Worm (Caenorhabditis elegans): Measurements from ENCODE around the gene Y71H2B.5.

Y71H2B.5 gene

DNA sequence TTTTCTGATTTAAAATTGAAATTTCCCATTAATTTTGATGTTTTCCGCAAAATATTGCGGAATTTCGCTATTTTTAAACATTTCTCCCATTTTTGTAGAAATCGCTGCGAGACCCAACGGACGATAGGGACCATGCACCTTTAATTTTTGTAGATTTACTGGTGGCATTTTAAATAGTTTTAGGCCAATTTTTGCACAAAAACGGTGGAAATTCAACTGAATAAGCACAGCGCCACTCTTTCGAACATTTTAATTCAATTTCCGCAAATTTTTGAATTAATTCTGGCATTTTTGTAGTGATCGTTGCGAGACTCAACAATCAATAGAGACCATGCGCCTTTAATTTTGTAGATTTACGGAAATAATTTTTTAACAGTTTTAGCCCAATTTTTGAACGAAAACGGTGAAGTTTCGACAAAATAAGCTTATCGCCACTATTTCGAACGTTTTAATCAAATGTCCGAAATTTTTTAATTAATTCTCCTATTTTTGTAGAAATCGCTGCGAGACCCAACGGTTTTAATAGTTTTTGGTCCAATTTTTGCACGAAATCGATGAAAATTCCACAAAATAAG lies 9.2 kb upstream of the Y71H2B.5 start:
- TF ChIP-seq ZK546.5 (tag; optimal IDR thresholded peaks at IDR 0.05) (no peak), hmg-11 (tag; optimal IDR thresholded peaks at IDR 0.05) (no peak), fos-1 (tag; optimal IDR thresholded peaks at IDR 0.05) (no peak), ceh-16 (tag; optimal IDR thresholded peaks at IDR 0.05) (no peak), daf-12 (tag; optimal IDR thresholded peaks at IDR 0.05) (no peak), zag-1 (tag; optimal IDR thresholded peaks at IDR 0.05) (no peak), nhr-77 (tag; optimal IDR thresholded peaks at IDR 0.05) (no peak), egl-5 (tag; optimal IDR thresholded peaks at IDR 0.05) (no peak), nhr-12 (tag; optimal IDR thresholded peaks at IDR 0.05) (no peak), skn-1 (tag; optimal IDR thresholded peaks at IDR 0.05) (no peak), eor-1 (tag; optimal IDR thresholded peaks at IDR 0.05) (no peak), nhr-28 (tag; optimal IDR thresholded peaks at IDR 0.05) (no peak), ceh-82 (tag; optimal IDR thresholded peaks at IDR 0.05) (no peak), ama-1 (optimal IDR thresholded peaks at IDR 0.05) (no peak), fkh-10 (GFP tag; optimal IDR thresholded peaks at IDR 0.05) (no peak), lin-39 (tag; optimal IDR thresholded peaks at IDR 0.05) (no peak)

DNA sequence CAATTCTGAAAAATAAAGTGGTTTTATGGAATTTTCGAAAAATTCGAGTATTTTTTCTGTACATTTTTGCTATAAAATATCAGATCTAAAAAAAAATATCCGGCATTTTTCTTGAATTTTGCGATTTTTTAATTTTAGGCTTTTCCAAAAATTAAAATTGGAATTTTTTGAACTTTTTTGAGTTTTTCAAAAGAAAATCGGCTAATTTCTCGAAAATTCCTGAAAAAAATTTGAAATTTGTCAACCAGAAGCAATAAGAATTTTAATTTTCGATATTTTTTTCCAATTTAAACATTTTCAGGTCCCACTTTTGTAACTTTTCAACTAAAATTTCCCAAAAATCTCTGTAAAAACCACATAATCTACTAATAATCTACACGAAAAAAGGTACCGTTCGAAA lies 4.1 kb upstream of the Y71H2B.5 start, which contains the start of gene Y71H2B.11:
Gene Y71H2B.11, plus strand, starts transcription at position 301 of the 400 bp plus-strand sequence.
- no peak for TF ChIP-seq R02D3.7 (tag; optimal IDR thresholded peaks at IDR 0.05)
- no peak for TF ChIP-seq daf-12 (tag; optimal IDR thresholded peaks at IDR 0.05)
- TF ChIP-seq ceh-9 (tag; optimal IDR thresholded peaks at IDR 0.05) = no peak
- no peak for TF ChIP-seq elt-2 (tag; optimal IDR thresholded peaks at IDR 0.05)
- TF ChIP-seq ama-1 (optimal IDR thresholded peaks at IDR 0.05) = no peak
- TF ChIP-seq ztf-11 (tag; optimal IDR thresholded peaks at IDR 0.05) = no peak
- no peak for TF ChIP-seq nhr-28 (tag; optimal IDR thresholded peaks at IDR 0.05)
- TF ChIP-seq nhr-77 (tag; optimal IDR thresholded peaks at IDR 0.05) = no peak

DNA sequence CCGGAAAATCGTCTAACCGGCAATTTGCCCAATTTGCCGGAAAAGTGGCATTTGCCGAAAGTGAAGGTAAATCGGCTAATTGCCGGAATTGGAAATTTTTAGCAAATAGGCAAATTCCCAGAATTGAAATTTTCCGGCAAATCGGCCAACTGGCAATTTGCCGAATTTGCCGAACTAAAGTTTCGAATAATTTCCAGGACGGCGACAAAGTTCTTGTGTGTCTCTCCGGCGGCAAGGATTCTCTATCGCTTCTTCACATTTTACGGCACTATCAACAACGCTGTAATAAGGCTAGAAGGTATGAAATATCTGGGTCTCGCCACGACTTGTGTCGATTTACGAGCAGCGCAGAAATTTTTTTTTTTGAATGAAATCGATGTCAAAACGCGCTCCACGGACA lies 8.4 kb downstream of the Y71H2B.5 start:
- TF ChIP-seq mml-1 (tag; optimal IDR thresholded peaks at IDR 0.05) (no peak), fkh-10 (GFP tag; optimal IDR thresholded peaks at IDR 0.05) (no peak), nhr-77 (tag; optimal IDR thresholded peaks at IDR 0.05) (no peak), elt-2 (tag; optimal IDR thresholded peaks at IDR 0.05) (no peak), ama-1 (optimal IDR thresholded peaks at IDR 0.05) (no peak), lsy-12 (tag; optimal IDR thresholded peaks at IDR 0.05) (no peak), ZK546.5 (tag; optimal IDR thresholded peaks at IDR 0.05) (no peak), nhr-11 (tag; optimal IDR thresholded peaks at IDR 0.05) (no peak)

DNA sequence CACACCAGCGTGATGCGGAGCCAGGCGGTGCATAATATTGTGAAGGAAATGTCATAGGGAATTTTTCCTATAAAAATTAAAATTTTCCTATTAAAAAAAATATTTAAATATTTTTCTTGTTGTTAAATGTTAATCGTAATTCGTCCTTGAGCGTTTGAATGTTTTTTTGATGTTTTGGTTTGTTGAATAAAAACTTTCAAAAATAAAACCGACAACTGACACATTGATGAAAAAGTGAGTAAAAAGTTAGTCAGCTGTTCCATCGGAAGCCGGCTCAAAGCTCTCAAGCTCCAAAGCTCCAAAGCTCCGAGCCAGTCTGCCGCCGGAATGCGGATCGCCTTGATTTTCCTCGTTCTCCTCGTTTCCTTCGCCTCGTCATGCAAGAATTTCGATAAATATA lies 10.8 kb downstream of the Y71H2B.5 start, which contains the start of gene Y71H2B.4:
Gene Y71H2B.4, plus strand, starts transcription at position 301 of the 400 bp plus-strand sequence.
- TF ChIP-seq egl-27 (tag; optimal IDR thresholded peaks at IDR 0.05) (no peak), daf-12 (tag; optimal IDR thresholded peaks at IDR 0.05) (no peak), ama-1 (optimal IDR thresholded peaks at IDR 0.05) (no peak), ceh-82 (tag; optimal IDR thresholded peaks at IDR 0.05) (no peak), nhr-76 (tag; optimal IDR thresholded peaks at IDR 0.05) (no peak), ZK546.5 (tag; optimal IDR thresholded peaks at IDR 0.05) (no peak), nhr-28 (tag; optimal IDR thresholded peaks at IDR 0.05) (no peak), nhr-25 (tag; optimal IDR thresholded peaks at IDR 0.05) (no peak), nhr-23 (tag; optimal IDR thresholded peaks at IDR 0.05) (no peak), fkh-10 (GFP tag; optimal IDR thresholded peaks at IDR 0.05) (no peak)

DNA sequence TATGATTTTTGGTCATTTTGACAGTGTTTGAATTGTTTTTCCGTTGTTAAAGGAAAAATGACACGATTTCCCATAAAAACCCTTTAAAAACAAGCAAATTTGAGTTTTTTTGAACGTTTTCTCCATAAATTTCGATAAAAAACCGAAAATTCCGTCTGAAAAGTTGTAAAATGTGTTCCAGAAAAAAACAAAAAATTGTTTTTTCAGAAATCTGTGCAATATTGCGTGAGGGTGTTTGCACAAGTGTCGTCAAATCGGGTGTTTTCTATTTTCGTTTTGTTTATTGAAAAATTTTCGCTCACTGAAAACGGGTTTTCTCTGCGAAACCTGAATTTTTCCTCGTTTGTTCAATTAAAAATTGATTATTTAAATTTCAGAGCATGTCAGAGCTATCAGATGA lies 11.7 kb downstream of the Y71H2B.5 start, which contains the start of gene ppfr-4:
Gene ppfr-4, plus strand, starts transcription at position 378 of the 400 bp plus-strand sequence.
- no peak for TF ChIP-seq R02D3.7 (tag; optimal IDR thresholded peaks at IDR 0.05)
- TF ChIP-seq nhr-237 (tag; optimal IDR thresholded peaks at IDR 0.05) = no peak
- TF ChIP-seq nfya-1 (tag; optimal IDR thresholded peaks at IDR 0.05; ENCODE audit: insufficient read depth) = peak; percentile 28
- TF ChIP-seq pqm-1 (tag; optimal IDR thresholded peaks at IDR 0.05) = no peak
- TF ChIP-seq lin-15B (tag; optimal IDR thresholded peaks at IDR 0.05) = no peak
- no peak for TF ChIP-seq unc-62 (GFP tag; optimal IDR thresholded peaks at IDR 0.05)
- TF ChIP-seq pha-4 (tag; optimal IDR thresholded peaks at IDR 0.05) = peak; percentile 28
- TF ChIP-seq nhr-76 (tag; optimal IDR thresholded peaks at IDR 0.05) = no peak
- no peak for TF ChIP-seq eor-1 (tag; optimal IDR thresholded peaks at IDR 0.05)
- TF ChIP-seq ceh-28 (tag; optimal IDR thresholded peaks at IDR 0.05) = no peak
- TF ChIP-seq skn-1 (tag; optimal IDR thresholded peaks at IDR 0.05) = no peak
- no peak for TF ChIP-seq tbx-2 (tag; optimal IDR thresholded peaks at IDR 0.05)
- TF ChIP-seq ama-1 (optimal IDR thresholded peaks at IDR 0.05) = no peak
- TF ChIP-seq nhr-28 (tag; optimal IDR thresholded peaks at IDR 0.05) = no peak
- TF ChIP-seq snpc-4 (tag; optimal IDR thresholded peaks at IDR 0.05) = no peak
- no peak for TF ChIP-seq nhr-23 (tag; optimal IDR thresholded peaks at IDR 0.05)
- TF ChIP-seq hmg-11 (tag; optimal IDR thresholded peaks at IDR 0.05) = peak; percentile 36
- no peak for TF ChIP-seq fkh-2 (tag; optimal IDR thresholded peaks at IDR 0.05)
- no peak for TF ChIP-seq aly-2 (tag; optimal IDR thresholded peaks at IDR 0.05)
- no peak for TF ChIP-seq nhr-12 (tag; optimal IDR thresholded peaks at IDR 0.05)
- TF ChIP-seq nhr-67 (tag; optimal IDR thresholded peaks at IDR 0.05) = no peak
- no peak for TF ChIP-seq egl-27 (tag; optimal IDR thresholded peaks at IDR 0.05)

All from whole organism, L3 larva.